Fruit fly (Drosophila melanogaster) whole organism, adult: ENCODE results near the gene CG42751.

Source experiments
- CG14711 ChIP-seq: fragments of 200-800 bp; sonication (Bioruptor generic); optimal IDR thresholded peaks from 2 replicates; lab custom pipeline; 2018; ENCODE audit warnings: missing biosample characterization, mild to moderate bottlenecking, missing genetic modification characterization, moderate library complexity
- CG1620 ChIP-seq: fragments of 200-800 bp; sonication (Bioruptor generic); optimal IDR thresholded peaks from 2 replicates; lab custom pipeline; 2016; ENCODE audit warnings: missing biosample characterization, missing genetic modification characterization
- CG33017 ChIP-seq: fragments of 200-800 bp; sonication (Bioruptor generic); optimal IDR thresholded peaks from 2 replicates; lab custom pipeline; 2018; ENCODE audit warnings: missing biosample characterization, mild to moderate bottlenecking, missing genetic modification characterization, moderate library complexity
- Clk ChIP-seq: fragments of 200-800 bp; sonication (Bioruptor generic); optimal IDR thresholded peaks from 2 replicates; lab custom pipeline; 2017; ENCODE audit warnings: missing biosample characterization, missing genetic modification characterization
- Crg-1 ChIP-seq: fragments of 200-800 bp; sonication (Bioruptor generic); optimal IDR thresholded peaks from 2 replicates; lab custom pipeline; 2016; ENCODE audit warnings: missing biosample characterization, missing genetic modification characterization
- Hr96 ChIP-seq: fragments of 200-800 bp; sonication (Bioruptor generic); optimal IDR thresholded peaks from 2 replicates; lab custom pipeline; 2016; ENCODE audit warnings: missing biosample characterization, missing genetic modification characterization
- Mnt ChIP-seq: fragments of 200-800 bp; sonication (Bioruptor generic); optimal IDR thresholded peaks from 2 replicates; lab custom pipeline; 2016; ENCODE audit warnings: missing biosample characterization, mild to moderate bottlenecking, missing genetic modification characterization
- bab1 ChIP-seq: fragments of 200-800 bp; sonication (Bioruptor generic); optimal IDR thresholded peaks from 3 replicates; lab custom pipeline; 2019; ENCODE audit warnings: missing biosample characterization, mild to moderate bottlenecking, missing genetic modification characterization, moderate library complexity
- kay ChIP-seq: fragments of 200-800 bp; sonication (Bioruptor generic); peaks from one replicate; lab custom pipeline; 2016; ENCODE audit warnings: missing biosample characterization, missing genetic modification characterization, borderline replicate concordance
- pad ChIP-seq: fragments of 200-800 bp; sonication (Bioruptor generic); optimal IDR thresholded peaks from 3 replicates; lab custom pipeline; 2017; ENCODE audit warnings: missing biosample characterization, missing genetic modification characterization, mild to moderate bottlenecking, moderate library complexity, missing genetic modification reagents
- tj ChIP-seq: fragments of 200-800 bp; sonication (Bioruptor generic); optimal IDR thresholded peaks from 3 replicates; lab custom pipeline; 2017; ENCODE audit warnings: missing biosample characterization, mild to moderate bottlenecking, missing genetic modification characterization, moderate library complexity

DNA sequence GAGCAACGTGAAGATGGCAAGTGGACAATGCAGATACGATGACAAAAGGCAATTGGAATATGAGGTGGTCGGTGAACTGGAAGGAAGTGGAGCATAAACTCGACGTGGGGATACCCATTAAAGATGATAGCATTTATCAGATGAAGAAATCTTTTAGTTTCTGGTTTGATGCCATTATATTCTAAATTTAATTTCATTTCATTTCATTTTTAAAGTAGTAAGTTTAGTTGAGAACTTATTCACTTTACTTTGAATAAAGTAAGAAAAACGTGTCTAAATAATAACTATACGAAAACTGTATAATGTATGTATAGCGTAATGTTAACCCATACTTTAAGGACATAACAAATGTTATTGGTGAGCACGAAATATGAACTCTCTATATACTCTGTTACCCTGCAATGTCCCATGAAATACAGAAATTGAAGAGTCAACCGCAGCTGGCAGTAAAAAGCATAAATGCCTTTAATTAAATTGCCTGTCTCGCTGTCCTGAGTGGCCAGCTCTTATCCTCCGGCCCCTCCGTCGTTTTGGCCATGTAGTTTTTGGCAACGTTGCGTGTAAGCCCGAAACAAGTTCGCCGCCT is 17.7 kb downstream of the CG42751 start:
- no peak for TF ChIP-seq tj (GFP tag; lab: Kevin White, UChicago)
- no peak for TF ChIP-seq CG14711 (tag; lab: Kevin White, UChicago)
- no peak for TF ChIP-seq CG1620
- TF ChIP-seq Clk: no peak
- TF ChIP-seq kay: no peak
- TF ChIP-seq pad (GFP tag; lab: Kevin White, UChicago): no peak
- no peak for TF ChIP-seq Mnt (GFP tag; lab: Kevin White, UChicago)
- TF ChIP-seq Hr96: no peak
- no peak for TF ChIP-seq bab1 (GFP tag; lab: Kevin White, UChicago)
- TF ChIP-seq Crg-1 (GFP tag; lab: Kevin White, UChicago): no peak
- TF ChIP-seq CG33017 (tag; lab: Kevin White, UChicago): no peak
